Worm (Caenorhabditis elegans): ENCODE measurements around the gene tyr-2.

- TF ChIP-seq ztf-11 (tag; optimal IDR thresholded peaks at IDR 0.05) (no peak), nhr-76 (tag; optimal IDR thresholded peaks at IDR 0.05) (no peak), nhr-25 (tag; optimal IDR thresholded peaks at IDR 0.05) (peak; percentile 60), elt-3 (tag; optimal IDR thresholded peaks at IDR 0.05) (no peak), tbx-2 (tag; optimal IDR thresholded peaks at IDR 0.05) (no peak), ceh-9 (tag; optimal IDR thresholded peaks at IDR 0.05) (no peak), ceh-16 (tag; optimal IDR thresholded peaks at IDR 0.05) (no peak), unc-62 (GFP tag; optimal IDR thresholded peaks at IDR 0.05) (no peak), nhr-237 (tag; optimal IDR thresholded peaks at IDR 0.05) (no peak), unc-39 (tag; optimal IDR thresholded peaks at IDR 0.05) (no peak), hmg-11 (tag; optimal IDR thresholded peaks at IDR 0.05) (no peak), skn-1 (tag; optimal IDR thresholded peaks at IDR 0.05) (no peak), pha-4 (tag; optimal IDR thresholded peaks at IDR 0.05) (no peak)
These were observed 34.9 kb upstream of the tyr-2 start for ce11 chrIII:13709122-13709521.
